Worm (Caenorhabditis elegans) whole organism, early embryonic: ENCODE data around the gene Y110A2AL.3.

ENCODE experiments used
- F13C5.2 ChIP-seq: sonication (generic microtip); optimal IDR thresholded peaks from 2 replicates; lab custom pipeline; 2017; ENCODE audit warnings: mild to moderate bottlenecking, missing genetic modification characterization, inconsistent platforms, missing compliant biosample characterization
- ama-1 ChIP-seq: fragments of 150-350 bp; optimal IDR thresholded peaks from 2 replicates; lab custom pipeline; 2014
- hmg-4 ChIP-seq: fragments of 200-800 bp; sonication (Bioruptor generic); optimal IDR thresholded peaks from 2 replicates; lab custom pipeline; 2018; ENCODE audit warnings: mild to moderate bottlenecking, missing genetic modification characterization, missing compliant biosample characterization
- pes-1 ChIP-seq: fragments of 200-800 bp; sonication (Bioruptor generic); IDR thresholded peaks from 2 replicates; pipeline ENCODE4 v1.3.6; 2022; ENCODE audit warnings: missing genetic modification reagents, missing genetic modification characterization, missing compliant biosample characterization
- tbx-37 ChIP-seq: fragments of 200-800 bp; sonication (Bioruptor generic); conservative IDR thresholded peaks from 2 replicates; pipeline ENCODE4 v1.3.6; 2022; ENCODE audit warnings: missing genetic modification reagents, missing genetic modification characterization, missing compliant biosample characterization

DNA sequence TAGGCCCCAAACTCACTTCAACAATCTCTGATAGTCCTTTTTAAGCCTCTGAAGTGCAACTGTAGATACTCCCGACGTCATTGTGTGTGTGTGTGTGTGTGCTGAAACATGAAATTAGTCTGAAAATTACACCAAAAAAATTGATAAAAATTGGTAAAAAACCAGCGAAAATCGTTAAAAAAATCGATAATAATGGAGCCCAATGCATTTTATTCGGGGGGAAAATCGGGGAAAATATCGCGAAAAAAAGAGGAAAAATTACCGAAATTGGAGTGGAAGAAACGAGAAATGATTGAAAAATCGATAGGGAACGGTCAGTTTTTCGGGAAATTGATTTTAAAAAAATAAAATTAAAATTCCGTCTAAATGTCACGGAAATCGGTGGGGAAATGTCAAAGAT, 33.4 kb downstream of the Y110A2AL.3 start, which contains the start of gene ubc-26:
- TF ChIP-seq hmg-4 (GFP tag; lab: Kevin White, UChicago) (no peak), ama-1 (lab: Kevin White, UChicago) (no peak), F13C5.2 (tag; lab: Kevin White, UChicago) (no peak), tbx-37 (GFP tag; lab: Robert Waterston, UW) (no peak), pes-1 (no peak)
